Fruit fly (Drosophila melanogaster) Kc167 (cell line): ENCODE measurements around the gene Secp43.

Experiments
- Myc ChIP-seq: fragments of >200 bp; optimal IDR thresholded peaks from 2 replicates; lab custom pipeline; 2017; ENCODE audit warnings: missing external identifiers
- Sin3A ChIP-seq: fragments of >200 bp; optimal IDR thresholded peaks from 2 replicates; lab custom pipeline; 2018; ENCODE audit warnings: missing external identifiers
- h ChIP-seq: fragments of >200 bp; optimal IDR thresholded peaks from 3 replicates; lab custom pipeline; 2018; ENCODE audit warnings: missing external identifiers
- psq ChIP-seq: fragments of >200 bp; optimal IDR thresholded peaks from 2 replicates; lab custom pipeline; 2017; ENCODE audit warnings: missing external identifiers
- ttk ChIP-seq: sonication (Bioruptor generic); optimal IDR thresholded peaks from 2 replicates; lab custom pipeline; 2017; ENCODE audit warnings: missing external identifiers

DNA sequence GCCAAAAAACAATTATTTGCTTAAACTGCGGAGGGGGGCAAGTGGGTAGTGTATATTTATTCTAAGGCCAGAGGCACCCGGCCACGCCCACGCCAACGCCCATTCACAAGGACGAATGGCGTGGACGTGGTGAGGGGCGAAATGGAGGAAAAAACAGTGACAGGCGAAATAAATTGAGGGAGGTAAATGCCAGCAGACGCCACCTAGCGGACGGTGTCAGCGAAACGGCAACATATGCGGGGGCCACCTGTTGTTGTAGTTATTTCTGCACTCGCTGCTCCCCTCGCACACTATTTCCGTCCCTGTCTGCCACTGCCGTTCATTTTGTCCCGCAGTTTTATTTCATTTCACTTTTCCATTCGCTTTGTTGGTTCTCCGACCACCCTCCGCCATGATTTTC lies 36.3 kb downstream of the Secp43 start:
- TF ChIP-seq ttk (no peak), Myc (lab: Kevin White, UChicago) (no peak), h (no peak), psq (lab: Kevin White, UChicago) (no peak), Sin3A (lab: Kevin White, UChicago) (no peak)
